Fruit fly (Drosophila melanogaster) whole organism, embryonic: ENCODE results near the gene CG33108.

Experiments
- Atf-2 ChIP-seq: fragments of 200-800 bp; sonication (Bioruptor generic); optimal IDR thresholded peaks from 2 replicates; lab custom pipeline; 2016; ENCODE audit warnings: missing biosample characterization, missing genetic modification characterization
- Bdp1 ChIP-seq: fragments of 200-800 bp; sonication (Bioruptor generic); optimal IDR thresholded peaks from 3 replicates; lab custom pipeline; 2016; ENCODE audit warnings: missing biosample characterization, missing genetic modification characterization
- CG10979 ChIP-seq: fragments of 200-800 bp; sonication (Bioruptor generic); optimal IDR thresholded peaks from 2 replicates; lab custom pipeline; 2018; ENCODE audit warnings: missing biosample characterization, mild to moderate bottlenecking, missing genetic modification characterization, moderate library complexity
- CG11085 ChIP-seq: fragments of 200-800 bp; sonication (Bioruptor generic); IDR thresholded peaks from 2 replicates; pipeline ENCODE4 v1.3.6; 2022; ENCODE audit warnings: missing biosample characterization, missing genetic modification characterization
- CG11456 ChIP-seq: fragments of 200-800 bp; sonication (Bioruptor generic); IDR thresholded peaks from 3 replicates; pipeline ENCODE4 v1.3.6; 2022; ENCODE audit warnings: missing biosample characterization, missing genetic modification characterization
- CG11695 ChIP-seq: fragments of 200-800 bp; sonication (Bioruptor generic); IDR thresholded peaks from 3 replicates; pipeline ENCODE4 v1.3.6; 2022; ENCODE audit warnings: missing biosample characterization, missing genetic modification characterization
- CG12071 ChIP-seq: fragments of 200-800 bp; sonication (Bioruptor generic); optimal IDR thresholded peaks from 3 replicates; lab custom pipeline; 2018; ENCODE audit warnings: missing biosample characterization, mild to moderate bottlenecking, missing genetic modification characterization
- CG12104 ChIP-seq: fragments of 200-800 bp; sonication (Bioruptor generic); optimal IDR thresholded peaks from 3 replicates; lab custom pipeline; 2016; ENCODE audit warnings: missing biosample characterization, missing genetic modification characterization
- CG12299 ChIP-seq: fragments of 200-800 bp; sonication (Bioruptor generic); optimal IDR thresholded peaks from 2 replicates; lab custom pipeline; 2018; ENCODE audit warnings: missing biosample characterization, mild to moderate bottlenecking, missing genetic modification characterization
- CG1233 ChIP-seq: fragments of 200-800 bp; sonication (Bioruptor generic); optimal IDR thresholded peaks from 4 replicates; lab custom pipeline; 2018; ENCODE audit warnings: missing biosample characterization, mild to moderate bottlenecking, missing genetic modification characterization
- CG14441 ChIP-seq: fragments of 200-800 bp; sonication (Bioruptor generic); IDR thresholded peaks from 2 replicates; pipeline ENCODE4 v1.3.6; 2022; ENCODE audit warnings: missing biosample characterization, missing genetic modification characterization
- CG15601 ChIP-seq: fragments of 200-800 bp; sonication (Bioruptor generic); optimal IDR thresholded peaks from 3 replicates; lab custom pipeline; 2019; ENCODE audit warnings: missing biosample characterization, mild to moderate bottlenecking, missing genetic modification characterization, moderate library complexity
- CG15696 ChIP-seq: fragments of 200-800 bp; sonication (Bioruptor generic); optimal IDR thresholded peaks from 2 replicates; lab custom pipeline; 2019; ENCODE audit warnings: missing biosample characterization, mild to moderate bottlenecking, missing genetic modification characterization, moderate library complexity
- CG1602 ChIP-seq: fragments of 200-800 bp; sonication (Bioruptor generic); optimal IDR thresholded peaks from 3 replicates; lab custom pipeline; 2016; ENCODE audit warnings: missing biosample characterization, missing genetic modification characterization
- CG17328 ChIP-seq: fragments of 200-800 bp; sonication (Bioruptor generic); IDR thresholded peaks from 2 replicates; pipeline ENCODE4 v1.3.6; 2022; ENCODE audit warnings: missing biosample characterization, missing genetic modification characterization
- CG17802 ChIP-seq: fragments of 200-800 bp; sonication (Bioruptor generic); optimal IDR thresholded peaks from 2 replicates; lab custom pipeline; 2018; ENCODE audit warnings: missing biosample characterization, mild to moderate bottlenecking, missing genetic modification characterization, moderate library complexity
- CG17829 ChIP-seq: fragments of 200-800 bp; optimal IDR thresholded peaks from 2 replicates; lab custom pipeline; 2019; ENCODE audit warnings: missing biosample characterization, mild to moderate bottlenecking, missing genetic modification characterization, moderate library complexity
- CG2678 ChIP-seq: fragments of 200-800 bp; sonication (Bioruptor generic); optimal IDR thresholded peaks from 3 replicates; lab custom pipeline; 2019; ENCODE audit warnings: missing biosample characterization, mild to moderate bottlenecking, missing genetic modification characterization, moderate library complexity
- CG3281 ChIP-seq: fragments of 200-800 bp; sonication (Bioruptor generic); optimal IDR thresholded peaks from 3 replicates; lab custom pipeline; 2017; ENCODE audit warnings: missing biosample characterization, mild to moderate bottlenecking, missing genetic modification characterization
- CG4707 ChIP-seq: fragments of 200-800 bp; sonication (Bioruptor generic); optimal IDR thresholded peaks from 2 replicates; lab custom pipeline; 2018; ENCODE audit warnings: missing biosample characterization, mild to moderate bottlenecking, missing genetic modification characterization, moderate library complexity
- CG7928 ChIP-seq: fragments of 200-800 bp; sonication (Bioruptor generic); optimal IDR thresholded peaks from 2 replicates; lab custom pipeline; 2017; ENCODE audit warnings: missing biosample characterization, mild to moderate bottlenecking, missing genetic modification characterization
- CG8478 ChIP-seq: fragments of >200 bp; optimal IDR thresholded peaks from 2 replicates; lab custom pipeline; 2018
- Dp ChIP-seq: fragments of 200-800 bp; sonication (Bioruptor generic); optimal IDR thresholded peaks from 2 replicates; lab custom pipeline; 2018; ENCODE audit warnings: missing biosample characterization, mild to moderate bottlenecking, missing genetic modification characterization, moderate library complexity
- E2f2 ChIP-seq: fragments of 200-800 bp; sonication (Bioruptor generic); IDR thresholded peaks from 2 replicates; pipeline ENCODE4 v1.3.6; 2022; ENCODE audit warnings: missing biosample characterization, missing genetic modification characterization
- Ets65A ChIP-seq: fragments of 200-800 bp; sonication (Bioruptor generic); peaks from one replicate; lab custom pipeline; 2016; ENCODE audit warnings: missing biosample characterization, missing genetic modification characterization
- Ets97D ChIP-seq: fragments of 200-800 bp; sonication (Bioruptor generic); optimal IDR thresholded peaks from 3 replicates; lab custom pipeline; 2016; ENCODE audit warnings: missing biosample characterization, missing genetic modification characterization
- HLHmδ ChIP-seq: fragments of 200-800 bp; sonication (Bioruptor generic); optimal IDR thresholded peaks from 2 replicates; lab custom pipeline; 2018; ENCODE audit warnings: missing biosample characterization, mild to moderate bottlenecking, missing genetic modification characterization, moderate library complexity
- Hey ChIP-seq: fragments of 200-800 bp; sonication (Bioruptor generic); optimal IDR thresholded peaks from 3 replicates; lab custom pipeline; 2018; ENCODE audit warnings: missing biosample characterization, mild to moderate bottlenecking, missing genetic modification characterization
- Lhr ChIP-seq: fragments of 200-800 bp; sonication (Bioruptor generic); optimal IDR thresholded peaks from 3 replicates; lab custom pipeline; 2017; ENCODE audit warnings: mild to moderate bottlenecking, missing biosample characterization, missing genetic modification reagents, missing genetic modification characterization
- Lpt ChIP-seq: fragments of >200 bp; optimal IDR thresholded peaks from 2 replicates; lab custom pipeline; 2018; ENCODE audit warnings: missing biosample characterization, missing genetic modification characterization
- Mes4 ChIP-seq: fragments of 200-800 bp; sonication (Bioruptor generic); optimal IDR thresholded peaks from 2 replicates; lab custom pipeline; 2016; ENCODE audit warnings: missing biosample characterization, missing genetic modification characterization
- Oli ChIP-seq: fragments of 200-800 bp; sonication (Bioruptor generic); optimal IDR thresholded peaks from 2 replicates; lab custom pipeline; 2018; ENCODE audit warnings: missing biosample characterization, mild to moderate bottlenecking, missing genetic modification characterization, moderate library complexity
- Sry-β ChIP-seq: fragments of 200-800 bp; sonication (Bioruptor generic); optimal IDR thresholded peaks from 2 replicates; lab custom pipeline; 2018; ENCODE audit warnings: missing biosample characterization, mild to moderate bottlenecking, missing genetic modification characterization, moderate library complexity
- Xbp1 ChIP-seq: fragments of 200-800 bp; sonication (Bioruptor generic); optimal IDR thresholded peaks from 3 replicates; lab custom pipeline; 2016; ENCODE audit warnings: missing biosample characterization, mild to moderate bottlenecking, missing genetic modification characterization
- ara ChIP-seq: fragments of 200-800 bp; sonication (Bioruptor generic); IDR thresholded peaks from 2 replicates; pipeline ENCODE4 v1.3.6; 2022; ENCODE audit warnings: missing biosample characterization, missing genetic modification characterization
- bab2 ChIP-seq: fragments of 200-800 bp; sonication (Bioruptor generic); optimal IDR thresholded peaks from 2 replicates; lab custom pipeline; 2016; ENCODE audit warnings: missing biosample characterization, missing genetic modification characterization
- ci ChIP-seq: fragments of 200-800 bp; sonication (Bioruptor generic); IDR thresholded peaks from 3 replicates; pipeline ENCODE4 v1.3.6; 2022; ENCODE audit warnings: missing biosample characterization, missing genetic modification characterization
- danr ChIP-seq: fragments of 200-800 bp; sonication (Bioruptor generic); IDR thresholded peaks from 2 replicates; pipeline ENCODE4 v1.3.6; 2022; ENCODE audit warnings: missing biosample characterization, missing genetic modification characterization
- dm ChIP-seq: fragments of 200-800 bp; sonication (Bioruptor generic); optimal IDR thresholded peaks from 3 replicates; lab custom pipeline; 2016; ENCODE audit warnings: missing biosample characterization, missing genetic modification characterization
- ems ChIP-seq: fragments of 200-800 bp; sonication (Bioruptor generic); optimal IDR thresholded peaks from 3 replicates; lab custom pipeline; 2016; ENCODE audit warnings: missing biosample characterization, missing genetic modification characterization
- gce ChIP-seq: fragments of 200-800 bp; sonication (Bioruptor generic); IDR thresholded peaks from 3 replicates; pipeline ENCODE4 v1.3.6; 2022; ENCODE audit warnings: missing biosample characterization, missing genetic modification characterization
- hb ChIP-seq: fragments of 200-800 bp; sonication (Bioruptor generic); IDR thresholded peaks from 3 replicates; pipeline ENCODE4 v1.3.6; 2022; ENCODE audit warnings: missing biosample characterization, missing genetic modification characterization; ENCODE audit not compliant: partially characterized antibody
- knrl ChIP-seq: fragments of 200-800 bp; sonication (Bioruptor generic); IDR thresholded peaks from 3 replicates; pipeline ENCODE4 v1.3.6; 2022; ENCODE audit warnings: missing biosample characterization, missing genetic modification characterization; ENCODE audit not compliant: partially characterized antibody
- lab ChIP-seq: fragments of 200-800 bp; sonication (Bioruptor generic); optimal IDR thresholded peaks from 3 replicates; lab custom pipeline; 2017; ENCODE audit warnings: missing biosample characterization, missing genetic modification characterization, mild to moderate bottlenecking, moderate library complexity, missing genetic modification reagents
- lola ChIP-seq, 3 experiments: fragments of >200 bp in 2 of 3; fragments of 200-800 bp in 1 of 3; sonication (Bioruptor generic) in 1 of 3; optimal IDR thresholded peaks; 2 replicates each; lab custom pipeline; 2017 to 2019; ENCODE audit warnings: missing biosample characterization in 3 of 3, missing genetic modification characterization in 3 of 3, mild to moderate bottlenecking in 1 of 3, moderate library complexity in 1 of 3
- peb ChIP-seq: fragments of 200-800 bp; sonication (Bioruptor generic); IDR thresholded peaks from 2 replicates; pipeline ENCODE4 v1.3.6; 2022; ENCODE audit warnings: missing biosample characterization, missing genetic modification characterization
- ranshi ChIP-seq: fragments of 200-800 bp; sonication (Bioruptor generic); IDR thresholded peaks from 2 replicates; pipeline ENCODE4 v1.3.6; 2022; ENCODE audit warnings: missing biosample characterization, missing genetic modification characterization
- row ChIP-seq: fragments of 200-800 bp; sonication (Bioruptor generic); IDR thresholded peaks from 3 replicates; pipeline ENCODE4 v1.3.6; 2022; ENCODE audit warnings: missing biosample characterization, missing genetic modification characterization
- sens-2 ChIP-seq: fragments of 200-800 bp; sonication (Bioruptor generic); IDR thresholded peaks from 2 replicates; pipeline ENCODE4 v1.3.6; 2022; ENCODE audit warnings: missing biosample characterization, missing genetic modification characterization
- slp2 ChIP-seq: fragments of 200-800 bp; sonication (Bioruptor generic); optimal IDR thresholded peaks from 2 replicates; lab custom pipeline; 2016; ENCODE audit warnings: missing biosample characterization, missing genetic modification characterization
- unc-4 ChIP-seq: fragments of 200-800 bp; sonication (Bioruptor generic); IDR thresholded peaks from 2 replicates; pipeline ENCODE4 v1.3.6; 2022; ENCODE audit warnings: missing biosample characterization, missing genetic modification characterization; ENCODE audit not compliant: partially characterized antibody
- wor ChIP-seq: fragments of 200-800 bp; sonication (Bioruptor generic); IDR thresholded peaks from 2 replicates; pipeline ENCODE4 v1.3.6; 2022; ENCODE audit warnings: missing biosample characterization, missing genetic modification characterization

Gene CG33108

dm6 chr3R:23962781-23963222, 32.7 kb upstream of the CG33108 start, which contains the start of gene CG31140 (continued):
- TF ChIP-seq Bdp1 (GFP tag; lab: Kevin White, UChicago), result no peak
- TF ChIP-seq CG11456 (GFP tag; lab: Robert Waterston, UW), result no peak
- no peak for TF ChIP-seq gce (GFP tag; lab: Robert Waterston, UW)
- no peak for TF ChIP-seq Xbp1
- TF ChIP-seq E2f2 (GFP tag; lab: Robert Waterston, UW), result 0 out of 2 replicates have a peak, but pooled peaks have one; percentile 33
- TF ChIP-seq CG12104, result no peak
- no peak for TF ChIP-seq Mes4 (GFP tag; lab: Kevin White, UChicago)
- TF ChIP-seq row (GFP tag; lab: Robert Waterston, UW), result peak; percentile 24; the same call in 1 of the 3 replicates
- peak; percentile 26 for TF ChIP-seq lab
- TF ChIP-seq CG8478, result peak; percentile 83
- TF ChIP-seq CG12071, result peak; percentile 63
- no peak for TF ChIP-seq CG2678
- no peak for TF ChIP-seq hb (GFP tag; lab: Robert Waterston, UW)
- TF ChIP-seq wor, result no peak
- TF ChIP-seq Hey (tag; lab: Kevin White, UChicago), result no peak
- TF ChIP-seq CG3281 (GFP tag; lab: Kevin White, UChicago), result peak; percentile 6
- peak; percentile 7 for TF ChIP-seq Lhr (GFP tag; lab: Kevin White, UChicago)
- TF ChIP-seq bab2 (GFP tag; lab: Kevin White, UChicago), result no peak
- TF ChIP-seq CG11085 (GFP tag; lab: Robert Waterston, UW), result no peak
- TF ChIP-seq sens-2, result no peak
- TF ChIP-seq CG14441, result no peak
- no peak for TF ChIP-seq slp2 (GFP tag; lab: Kevin White, UChicago)
- TF ChIP-seq CG15601, result no peak
- TF ChIP-seq CG11695 (GFP tag; lab: Robert Waterston, UW), result 0 out of 3 replicates have a peak, but pooled peaks have one; percentile 28
- TF ChIP-seq Lpt (GFP tag; lab: Kevin White, UChicago), result no peak
- TF ChIP-seq ci (GFP tag; lab: Robert Waterston, UW), result no peak
- no peak for TF ChIP-seq CG1602
- no peak for TF ChIP-seq CG15696 (tag; lab: Kevin White, UChicago)
- no peak for TF ChIP-seq ems (GFP tag; lab: Kevin White, UChicago)
- TF ChIP-seq Sry-β (GFP tag; lab: Kevin White, UChicago), result no peak
- 0 out of 2 replicates have a peak, but pooled peaks have one; percentile 26 for TF ChIP-seq unc-4
- peak; percentile 7 for TF ChIP-seq CG10979
- peak; percentile 74 for TF ChIP-seq Ets65A (GFP tag; lab: Kevin White, UChicago)
- TF ChIP-seq lola (GFP tag; optimal IDR thresholded peaks at IDR 0.05; lab: Kevin White, UChicago), result no peak
- no peak for TF ChIP-seq CG7928 (GFP tag; lab: Kevin White, UChicago)
- TF ChIP-seq ranshi (GFP tag; lab: Robert Waterston, UW), result peak; percentile 19; the same call in 1 of the 2 replicates
- TF ChIP-seq CG17328 (GFP tag; lab: Robert Waterston, UW), result no peak
- no peak for TF ChIP-seq Ets97D (GFP tag; lab: Kevin White, UChicago)
- TF ChIP-seq dm (GFP tag; lab: Kevin White, UChicago), result no peak
- TF ChIP-seq Atf-2 (GFP tag; lab: Kevin White, UChicago), result no peak
- TF ChIP-seq CG4707 (GFP tag; lab: Kevin White, UChicago), result no peak
- TF ChIP-seq Oli, result no peak
- peak; percentile 13 for TF ChIP-seq CG17829 (tag; lab: Kevin White, UChicago)
- peak; percentile 55 for TF ChIP-seq HLHmδ
- TF ChIP-seq knrl (GFP tag; lab: Robert Waterston, UW), result no peak
- TF ChIP-seq danr, result no peak
- peak; percentile 28 for TF ChIP-seq Dp (GFP tag; lab: Kevin White, UChicago)
- TF ChIP-seq CG17802, result no peak
- TF ChIP-seq CG1233 (GFP tag; lab: Kevin White, UChicago), result no peak
- TF ChIP-seq CG12299 (tag; lab: Kevin White, UChicago), result no peak
- TF ChIP-seq ara (GFP tag; lab: Robert Waterston, UW), result no peak
- TF ChIP-seq peb, result no peak
